Worm (Caenorhabditis elegans): ENCODE measurements around the gene top-3.
"Not testable (repeated sequence)": the region's sequence is repeated elsewhere in the genome, so short reads cannot be mapped to it uniquely, and the experiment has no call there.

- not testable (repeated sequence) for TF ChIP-seq sea-2 (GFP tag; IDR thresholded peaks at IDR 0.05); snpc-4 (GFP tag; optimal IDR thresholded peaks at IDR 0.05); snpc-4 (tag; optimal IDR thresholded peaks at IDR 0.05); Y53G8AR.9 (GFP tag; conservative IDR thresholded peaks at IDR 0.05); die-1 (tag; optimal IDR thresholded peaks at IDR 0.05); fkh-3 (tag; optimal IDR thresholded peaks at IDR 0.05); ztf-22 (GFP tag; optimal IDR thresholded peaks at IDR 0.05); ceh-58 (GFP tag; IDR thresholded peaks at IDR 0.05); unc-62 (GFP tag; optimal IDR thresholded peaks at IDR 0.05); nhr-90 (tag; optimal IDR thresholded peaks at IDR 0.05); ztf-3 (GFP tag; optimal IDR thresholded peaks at IDR 0.05); lsy-27 (tag; optimal IDR thresholded peaks at IDR 0.05; ENCODE audit: borderline replicate concordance, insufficient read depth); Y67H2A.10 (GFP tag; conservative IDR thresholded peaks at IDR 0.05); let-607 (tag; optimal IDR thresholded peaks at IDR 0.05); nfya-1 (tag; optimal IDR thresholded peaks at IDR 0.05; ENCODE audit: borderline replicate concordance, insufficient read depth)
Measured at ce11 chrIII:12001461-12001860, 41.5 kb upstream of the top-3 start.

All from whole organism, young adult.